Fruit fly (Drosophila melanogaster) whole organism, embryonic: Measurements from ENCODE around the gene dsx-c73A.

Experiments
- ATbp ChIP-seq: fragments of 200-800 bp; sonication (Bioruptor generic); optimal IDR thresholded peaks from 2 replicates; lab custom pipeline; 2017; ENCODE audit warnings: missing biosample characterization, mild to moderate bottlenecking, missing genetic modification characterization, missing genetic modification reagents
- Abd-B ChIP-seq: fragments of 200-800 bp; sonication (Bioruptor generic); optimal IDR thresholded peaks from 2 replicates; lab custom pipeline; 2018; ENCODE audit warnings: missing biosample characterization, mild to moderate bottlenecking, missing genetic modification characterization, moderate library complexity
- CG10979 ChIP-seq: fragments of 200-800 bp; sonication (Bioruptor generic); optimal IDR thresholded peaks from 2 replicates; lab custom pipeline; 2018; ENCODE audit warnings: missing biosample characterization, mild to moderate bottlenecking, missing genetic modification characterization, moderate library complexity
- CG12391 ChIP-seq: fragments of 200-800 bp; sonication (Bioruptor generic); optimal IDR thresholded peaks from 3 replicates; lab custom pipeline; 2018; ENCODE audit warnings: missing biosample characterization, mild to moderate bottlenecking, missing genetic modification characterization, moderate library complexity
- CG1529 ChIP-seq: fragments of 200-800 bp; sonication (Bioruptor generic); optimal IDR thresholded peaks from 3 replicates; lab custom pipeline; 2018; ENCODE audit warnings: missing biosample characterization, missing genetic modification characterization
- CG1603 ChIP-seq: fragments of 200-800 bp; sonication (Bioruptor generic); optimal IDR thresholded peaks from 2 replicates; lab custom pipeline; 2019; ENCODE audit warnings: missing biosample characterization, mild to moderate bottlenecking, missing genetic modification characterization, moderate library complexity
- CG16863 ChIP-seq: fragments of 200-800 bp; sonication (Bioruptor generic); optimal IDR thresholded peaks from 3 replicates; lab custom pipeline; 2016; ENCODE audit warnings: missing biosample characterization, missing genetic modification characterization
- CG17359 ChIP-seq: fragments of 200-800 bp; sonication (Bioruptor generic); optimal IDR thresholded peaks from 3 replicates; lab custom pipeline; 2018; ENCODE audit warnings: missing biosample characterization, mild to moderate bottlenecking, missing genetic modification characterization, moderate library complexity
- CG18011 ChIP-seq: fragments of 200-800 bp; sonication (Bioruptor generic); optimal IDR thresholded peaks from 2 replicates; lab custom pipeline; 2017; ENCODE audit warnings: missing biosample characterization, missing genetic modification characterization, mild to moderate bottlenecking, moderate library complexity, missing genotype
- CG2116 ChIP-seq: fragments of 200-800 bp; sonication (Bioruptor generic); optimal IDR thresholded peaks from 3 replicates; lab custom pipeline; 2018; ENCODE audit warnings: missing biosample characterization, mild to moderate bottlenecking, missing genetic modification characterization
- CG31441 ChIP-seq: fragments of 200-800 bp; sonication (Bioruptor generic); IDR thresholded peaks from 2 replicates; pipeline ENCODE4 v1.3.6; 2022; ENCODE audit warnings: missing biosample characterization, missing genetic modification characterization
- CG32532 ChIP-seq: fragments of 200-800 bp; sonication (Bioruptor generic); IDR thresholded peaks from 2 replicates; pipeline ENCODE4 v1.3.6; 2022; ENCODE audit warnings: missing biosample characterization, missing genetic modification characterization
- CG34224 ChIP-seq: fragments of 200-800 bp; sonication (Bioruptor generic); IDR thresholded peaks from 3 replicates; pipeline ENCODE4 v1.3.6; 2022; ENCODE audit warnings: missing biosample characterization, missing genetic modification characterization; ENCODE audit not compliant: partially characterized antibody
- CG4424 ChIP-seq: fragments of 200-800 bp; sonication (Bioruptor generic); optimal IDR thresholded peaks from 3 replicates; lab custom pipeline; 2016; ENCODE audit warnings: missing biosample characterization, missing genetic modification characterization
- CG6175 ChIP-seq: fragments of 200-800 bp; sonication (Bioruptor generic); IDR thresholded peaks from 3 replicates; pipeline ENCODE4 v1.3.6; 2022; ENCODE audit warnings: missing biosample characterization, missing genetic modification characterization
- CG6813 ChIP-seq: fragments of 200-800 bp; sonication (Bioruptor generic); optimal IDR thresholded peaks from 2 replicates; lab custom pipeline; 2017; ENCODE audit warnings: missing biosample characterization, missing genetic modification characterization, mild to moderate bottlenecking, moderate library complexity, missing genetic modification reagents
- CG7556 ChIP-seq: fragments of 200-800 bp; sonication (Bioruptor generic); optimal IDR thresholded peaks from 2 replicates; lab custom pipeline; 2017; ENCODE audit warnings: missing biosample characterization, mild to moderate bottlenecking, missing genetic modification characterization
- CG8924 ChIP-seq: fragments of 200-800 bp; optimal IDR thresholded peaks from 3 replicates; lab custom pipeline; 2019; ENCODE audit warnings: missing biosample characterization, mild to moderate bottlenecking, missing genetic modification characterization, moderate library complexity
- CG9727 ChIP-seq: fragments of 200-800 bp; sonication (Bioruptor generic); optimal IDR thresholded peaks from 3 replicates; lab custom pipeline; 2017; ENCODE audit warnings: missing biosample characterization, mild to moderate bottlenecking, missing genetic modification characterization
- CoRest ChIP-seq: fragments of 200-800 bp; sonication (Bioruptor generic); optimal IDR thresholded peaks from 3 replicates; lab custom pipeline; 2018; ENCODE audit warnings: missing biosample characterization, mild to moderate bottlenecking, missing genetic modification characterization, moderate library complexity
- Drgx ChIP-seq: fragments of 200-800 bp; sonication (Bioruptor generic); IDR thresholded peaks from 2 replicates; pipeline ENCODE4 v1.3.6; 2022; ENCODE audit warnings: missing biosample characterization, missing genetic modification characterization
- Hr39 ChIP-seq: fragments of >200 bp; optimal IDR thresholded peaks from 2 replicates; lab custom pipeline; 2017
- Kr ChIP-seq: fragments of 200-800 bp; sonication (Bioruptor generic); optimal IDR thresholded peaks from 2 replicates; lab custom pipeline; 2017; ENCODE audit warnings: missing biosample characterization, mild to moderate bottlenecking, missing genetic modification characterization
- MTF-1 ChIP-seq: fragments of 200-800 bp; sonication (Bioruptor generic); optimal IDR thresholded peaks from 2 replicates; lab custom pipeline; 2018; ENCODE audit warnings: missing biosample characterization, mild to moderate bottlenecking, missing genetic modification characterization, borderline replicate concordance
- Optix ChIP-seq: fragments of 200-800 bp; sonication (Bioruptor generic); IDR thresholded peaks from 3 replicates; pipeline ENCODE4 v1.3.6; 2022; ENCODE audit warnings: missing biosample characterization, missing genetic modification characterization
- PHDP ChIP-seq: fragments of 200-800 bp; sonication (Bioruptor generic); optimal IDR thresholded peaks from 3 replicates; lab custom pipeline; 2018; ENCODE audit warnings: missing biosample characterization, mild to moderate bottlenecking, missing genetic modification characterization, moderate library complexity
- Spps ChIP-seq: fragments of 200-800 bp; sonication (Bioruptor generic); optimal IDR thresholded peaks from 2 replicates; lab custom pipeline; 2018; ENCODE audit warnings: missing biosample characterization, mild to moderate bottlenecking, missing genetic modification characterization
- Xrp1 ChIP-seq: fragments of 200-800 bp; sonication (Bioruptor generic); IDR thresholded peaks from 2 replicates; pipeline ENCODE4 v1.3.6; 2022; ENCODE audit warnings: missing biosample characterization, missing genetic modification characterization
- az2 ChIP-seq: fragments of 200-800 bp; sonication (Bioruptor generic); optimal IDR thresholded peaks from 3 replicates; lab custom pipeline; 2016; ENCODE audit warnings: missing biosample characterization, missing genetic modification characterization
- bsh ChIP-seq, 2 experiments: fragments of 200-800 bp; sonication (Bioruptor generic); optimal IDR thresholded peaks; 2 replicates each; lab custom pipeline; 2017 to 2018; ENCODE audit warnings: mild to moderate bottlenecking in 2 of 2, missing biosample characterization in 2 of 2, missing genetic modification characterization in 2 of 2, moderate library complexity in 1 of 2
- crol ChIP-seq: fragments of 200-800 bp; sonication (Bioruptor generic); IDR thresholded peaks from 2 replicates; pipeline ENCODE4 v1.3.6; 2022; ENCODE audit warnings: missing biosample characterization, missing genetic modification characterization
- disco-r ChIP-seq: fragments of 200-800 bp; sonication (Bioruptor generic); optimal IDR thresholded peaks from 2 replicates; lab custom pipeline; 2016; ENCODE audit warnings: missing biosample characterization, missing genetic modification characterization
- dysf ChIP-seq: fragments of 200-800 bp; sonication (Bioruptor generic); IDR thresholded peaks from 3 replicates; pipeline ENCODE4 v1.3.6; 2022; ENCODE audit warnings: missing biosample characterization, missing genetic modification characterization
- ewg ChIP-seq: fragments of 200-800 bp; sonication (Bioruptor generic); optimal IDR thresholded peaks from 3 replicates; lab custom pipeline; 2017; ENCODE audit warnings: mild to moderate bottlenecking, missing biosample characterization, missing genetic modification reagents, missing genetic modification characterization
- fd96Cb ChIP-seq: fragments of 200-800 bp; sonication (Bioruptor generic); optimal IDR thresholded peaks from 2 replicates; lab custom pipeline; 2018; ENCODE audit warnings: missing biosample characterization, mild to moderate bottlenecking, missing genetic modification characterization, moderate library complexity
- gem ChIP-seq: fragments of 200-800 bp; sonication (Bioruptor generic); optimal IDR thresholded peaks from 2 replicates; lab custom pipeline; 2019; ENCODE audit warnings: missing biosample characterization, mild to moderate bottlenecking, missing genetic modification characterization, moderate library complexity
- gfzf ChIP-seq: fragments of 200-800 bp; sonication (Bioruptor generic); optimal IDR thresholded peaks from 2 replicates; lab custom pipeline; 2016; ENCODE audit warnings: missing biosample characterization, mild to moderate bottlenecking, missing genetic modification characterization, moderate library complexity
- insv ChIP-seq, 2 experiments: fragments of 200-800 bp; sonication (Bioruptor generic); optimal IDR thresholded peaks; 3 replicates each; lab custom pipeline; 2016 to 2018; ENCODE audit warnings: missing biosample characterization in 2 of 2, missing genetic modification characterization in 2 of 2
- kah ChIP-seq: fragments of 200-800 bp; sonication (Bioruptor generic); optimal IDR thresholded peaks from 2 replicates; lab custom pipeline; 2018; ENCODE audit warnings: missing biosample characterization, mild to moderate bottlenecking, missing genetic modification characterization
- klu ChIP-seq: fragments of 200-800 bp; sonication (Bioruptor generic); IDR thresholded peaks from 2 replicates; pipeline ENCODE4 v1.3.6; 2022; ENCODE audit warnings: missing biosample characterization, missing genetic modification characterization
- onecut ChIP-seq: fragments of 200-800 bp; sonication (Bioruptor generic); IDR thresholded peaks from 2 replicates; pipeline ENCODE4 v1.3.6; 2022; ENCODE audit warnings: missing biosample characterization, missing genetic modification characterization
- otp ChIP-seq: fragments of 200-800 bp; sonication (Bioruptor generic); IDR thresholded peaks from 3 replicates; pipeline ENCODE4, ENCODE4 v1.3.6; 2022; ENCODE audit warnings: missing biosample characterization, missing genetic modification characterization
- row ChIP-seq: fragments of 200-800 bp; sonication (Bioruptor generic); IDR thresholded peaks from 3 replicates; pipeline ENCODE4 v1.3.6; 2022; ENCODE audit warnings: missing biosample characterization, missing genetic modification characterization
- sr ChIP-seq: fragments of 200-800 bp; sonication (Bioruptor generic); IDR thresholded peaks from 3 replicates; pipeline ENCODE4 v1.3.6; 2022; ENCODE audit warnings: missing biosample characterization, missing genetic modification characterization
- tll ChIP-seq, 2 experiments: fragments of 200-800 bp in 1 of 2; fragments of >200 bp in 1 of 2; sonication (Bioruptor generic) in 1 of 2; optimal IDR thresholded peaks; 2 replicates each; lab custom pipeline; 2017 to 2019; ENCODE audit warnings: missing biosample characterization in 2 of 2, missing genetic modification characterization in 2 of 2, mild to moderate bottlenecking in 1 of 2, moderate library complexity in 1 of 2
- unpg ChIP-seq: fragments of 200-800 bp; sonication (Bioruptor generic); optimal IDR thresholded peaks from 3 replicates; lab custom pipeline; 2018; ENCODE audit warnings: missing biosample characterization, mild to moderate bottlenecking, missing genetic modification characterization, moderate library complexity
- z ChIP-seq: fragments of 200-800 bp; sonication (Bioruptor generic); IDR thresholded peaks from 3 replicates; pipeline ENCODE4 v1.3.6; 2022; ENCODE audit warnings: missing biosample characterization, missing genetic modification characterization
- zf30C ChIP-seq: fragments of 200-800 bp; sonication (Bioruptor generic); optimal IDR thresholded peaks from 3 replicates; lab custom pipeline; 2018; ENCODE audit warnings: missing biosample characterization, mild to moderate bottlenecking, missing genetic modification characterization

dsx-c73A gene

DNA sequence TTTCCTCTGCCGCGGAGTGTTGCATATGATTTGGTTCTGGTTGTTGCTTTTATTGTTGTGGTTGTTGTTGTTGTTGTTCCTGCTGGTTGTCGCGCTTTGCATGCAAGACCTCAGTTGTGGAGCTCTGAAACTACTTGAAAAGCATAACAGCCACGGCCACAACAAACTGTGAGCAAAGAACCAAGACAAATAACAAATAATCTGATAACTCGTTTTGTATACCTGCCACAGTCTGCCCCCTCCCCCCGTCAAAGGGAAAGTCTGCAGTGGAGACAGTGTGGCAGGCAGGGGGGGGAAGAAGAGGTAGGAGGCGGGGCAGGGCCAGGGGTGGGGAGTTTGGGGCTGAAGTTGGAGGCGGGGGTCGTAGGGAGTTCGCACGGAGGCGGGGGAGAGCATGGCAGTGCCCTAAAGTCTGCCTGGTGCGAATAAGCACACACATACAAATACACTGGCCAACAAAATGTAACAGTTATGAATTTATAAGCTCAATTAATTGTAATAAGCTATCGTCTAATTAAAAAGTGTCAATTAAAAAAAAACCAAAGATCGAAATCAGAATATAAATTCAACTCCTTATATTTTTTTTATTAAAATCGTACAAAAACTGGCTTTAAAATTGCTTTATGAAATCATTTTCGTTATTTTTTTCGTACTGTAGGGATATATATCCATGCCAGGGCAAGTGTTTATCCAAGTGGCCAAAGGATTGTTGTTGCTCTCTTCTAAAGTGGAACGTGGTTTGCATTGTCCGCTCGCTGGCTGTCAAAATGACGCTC, 36.9 kb upstream of the dsx-c73A start (continued):
- peak; percentile 24 for TF ChIP-seq az2
- peak; percentile 46 for TF ChIP-seq Xrp1
- no peak for TF ChIP-seq CG8924 (tag; lab: Kevin White, UChicago)
- peak; percentile 29 for TF ChIP-seq Abd-B (GFP tag; lab: Kevin White, UChicago)
- 0 out of 3 replicates have a peak, but pooled peaks have one; percentile 30 for TF ChIP-seq sr (GFP tag; lab: Robert Waterston, UW)
- TF ChIP-seq CG6813 (GFP tag; lab: Kevin White, UChicago), result peak; percentile 49
- TF ChIP-seq CG31441 (GFP tag; lab: Robert Waterston, UW), result peak; percentile 57
- TF ChIP-seq CG18011 (GFP tag; lab: Kevin White, UChicago), result no peak
- peak; percentile 61; the same call in 1 of the 3 replicates for TF ChIP-seq CG6175
- TF ChIP-seq kah (GFP tag; lab: Kevin White, UChicago), result no peak
- no peak for TF ChIP-seq tll (GFP tag; optimal IDR thresholded peaks at IDR 0.05; lab: Kevin White, UChicago)
- TF ChIP-seq Spps (tag; lab: Kevin White, UChicago), result peak; percentile 25
- TF ChIP-seq otp, result peak; percentile 54; the same call in 1 of the 3 replicates
- peak; percentile 76 for TF ChIP-seq gem
- peak; percentile 69 for TF ChIP-seq CG10979 (tag; lab: Kevin White, UChicago)
- TF ChIP-seq ATbp (GFP tag; lab: Kevin White, UChicago), result peak; percentile 2
- peak; percentile 53 for TF ChIP-seq fd96Cb (tag; lab: Kevin White, UChicago)
- peak; percentile 17; the same call in 1 of the 2 replicates for TF ChIP-seq onecut (GFP tag; lab: Robert Waterston, UW)
- no peak for TF ChIP-seq CG16863 (GFP tag; lab: Kevin White, UChicago)
- 0 out of 2 replicates have a peak, but pooled peaks have one; percentile 10 for TF ChIP-seq klu (GFP tag; lab: Robert Waterston, UW)
- peak; percentile 10 for TF ChIP-seq MTF-1 (GFP tag; lab: Kevin White, UChicago)
- TF ChIP-seq disco-r (GFP tag; lab: Kevin White, UChicago), result no peak
- TF ChIP-seq CG32532 (GFP tag; lab: Robert Waterston, UW), result peak; percentile 19; the same call in 1 of the 2 replicates
- peak; percentile 31 for TF ChIP-seq CG1529 (GFP tag; lab: Kevin White, UChicago)
- peak; percentile 4 for TF ChIP-seq PHDP (tag; lab: Kevin White, UChicago)
- peak; percentile 51 for TF ChIP-seq Hr39 (lab: Kevin White, UChicago)
- TF ChIP-seq CG2116 (GFP tag; lab: Kevin White, UChicago), result no peak
- peak; percentile 50 for TF ChIP-seq CG12391 (tag; lab: Kevin White, UChicago)
- peak; percentile 30 to 41 for TF ChIP-seq bsh (GFP tag; optimal IDR thresholded peaks at IDR 0.05; lab: Kevin White, UChicago)
- peak; percentile 99 for TF ChIP-seq crol (GFP tag; lab: Robert Waterston, UW)
- TF ChIP-seq Optix, result no peak
- peak; percentile 28 for TF ChIP-seq ewg
- TF ChIP-seq zf30C (GFP tag; lab: Kevin White, UChicago), result peak; percentile 22
- no peak for TF ChIP-seq gfzf (GFP tag; lab: Kevin White, UChicago)
- peak; percentile 24 for TF ChIP-seq CoRest
- TF ChIP-seq CG17359 (tag; lab: Kevin White, UChicago), result peak; percentile 45
- TF ChIP-seq insv (GFP tag; optimal IDR thresholded peaks at IDR 0.05; lab: Kevin White, UChicago), result no peak
- TF ChIP-seq dysf (GFP tag; lab: Robert Waterston, UW), result no peak
- peak; percentile 50 for TF ChIP-seq row (GFP tag; lab: Robert Waterston, UW)
- TF ChIP-seq CG7556 (GFP tag; lab: Kevin White, UChicago), result peak; percentile 40
- peak; percentile 8 for TF ChIP-seq CG1603 (tag; lab: Kevin White, UChicago)
- TF ChIP-seq CG4424, result peak; percentile 40
- TF ChIP-seq z (GFP tag; lab: Robert Waterston, UW), result 0 out of 3 replicates have a peak, but pooled peaks have one; percentile 43
- TF ChIP-seq CG34224 (GFP tag; lab: Robert Waterston, UW), result no peak
- peak; percentile 26 for TF ChIP-seq CG9727 (GFP tag; lab: Kevin White, UChicago)
- peak; percentile 43 for TF ChIP-seq unpg (GFP tag; lab: Kevin White, UChicago)
- peak; percentile 12 for TF ChIP-seq Kr
- TF ChIP-seq Drgx (GFP tag; lab: Robert Waterston, UW), result peak; percentile 46; the same call in 1 of the 2 replicates
